Fruit fly (Drosophila melanogaster): ENCODE results near the gene Sema1a.

Gene Sema1a

DNA sequence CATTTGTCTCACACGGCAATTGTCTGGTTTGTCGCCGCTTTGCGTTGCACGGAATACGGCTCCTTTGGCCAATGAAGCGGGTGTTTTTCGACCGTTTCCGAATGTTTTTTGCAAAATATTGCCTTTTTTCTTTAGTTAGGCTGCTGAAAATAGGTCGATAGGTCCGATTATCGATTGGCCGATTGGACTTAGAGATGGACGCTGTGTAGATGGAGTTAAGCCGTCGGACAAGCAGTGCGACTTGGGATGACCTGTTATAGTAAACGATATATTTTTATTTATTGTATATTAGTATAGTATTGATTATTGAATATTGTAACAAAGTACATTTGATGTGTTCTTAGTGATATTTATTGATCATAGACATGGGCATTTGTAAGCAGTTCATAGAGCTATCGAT, 13.6 kb upstream of the Sema1a start, which contains the start of the genes lmgA and lmgB (continued):
- TF ChIP-seq salm (tag; optimal IDR thresholded peaks at IDR 0.05) (no peak), danr (GFP tag; IDR thresholded peaks at IDR 0.05) (no peak), Hr51 (GFP tag; optimal IDR thresholded peaks at IDR 0.05) (no peak), CG16779 (GFP tag; IDR thresholded peaks at IDR 0.05) (0 out of 2 replicates have a peak, but pooled peaks have one; percentile 19)

DNA sequence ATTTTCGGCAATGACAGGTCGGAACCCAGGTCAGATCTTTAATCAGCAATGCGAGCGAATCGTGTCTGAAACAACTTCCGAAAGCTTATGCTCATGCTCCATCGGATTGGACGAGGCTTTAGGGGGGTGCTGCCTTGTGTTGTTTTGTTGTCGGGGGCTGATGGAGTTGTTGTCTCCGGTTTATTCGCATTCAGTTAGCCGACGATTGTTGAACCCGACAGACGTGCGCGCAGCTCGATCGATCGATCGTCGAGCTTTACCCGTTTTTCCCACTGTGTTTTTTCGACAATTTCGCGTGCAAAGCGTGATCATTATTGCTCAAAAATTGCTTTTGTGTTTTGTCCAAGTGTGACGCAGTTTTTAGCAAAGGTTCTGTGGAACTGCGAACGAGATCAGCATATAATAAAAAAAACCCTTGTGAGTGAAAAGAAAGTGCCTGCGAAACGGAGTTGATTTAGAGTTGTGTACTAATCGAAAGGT, 13.0 kb upstream of the Sema1a start, which contains the start of gene CG17834:
Gene CG17834 (plus strand): TSS at position 191 of the 480 bp plus-strand sequence.
- 0 out of 2 replicates have a peak, but pooled peaks have one; percentile 12 for TF ChIP-seq Oaz (GFP tag; IDR thresholded peaks at IDR 0.05)
- TF ChIP-seq CG10209 (GFP tag; optimal IDR thresholded peaks at IDR 0.05): no peak
- peak; percentile 43; the same call in 1 of the 2 replicates for TF ChIP-seq NFAT (GFP tag; IDR thresholded peaks at IDR 0.05)
- no peak for TF ChIP-seq Blimp-1 (GFP tag; optimal IDR thresholded peaks at IDR 0.05)
- TF ChIP-seq CG34224 (GFP tag; IDR thresholded peaks at IDR 0.05; ENCODE audit: partially characterized antibody): no peak; the same call in 2 of the 3 replicates
- TF ChIP-seq sens (GFP tag): peak; percentile 64
- 0 out of 2 replicates have a peak, but pooled peaks have one; percentile 26 for TF ChIP-seq vvl (GFP tag; IDR thresholded peaks at IDR 0.05)
- peak; percentile 77 for TF ChIP-seq crol (GFP tag; IDR thresholded peaks at IDR 0.05)
- TF ChIP-seq sug (tag; optimal IDR thresholded peaks at IDR 0.05): peak; percentile 68
- peak; percentile 59 for TF ChIP-seq CG12769 (tag; optimal IDR thresholded peaks at IDR 0.05)
- TF ChIP-seq Stat92E (GFP tag; optimal IDR thresholded peaks at IDR 0.05): no peak
- 0 out of 2 replicates have a peak, but pooled peaks have one; percentile 37 for TF ChIP-seq bowl (GFP tag; IDR thresholded peaks at IDR 0.05)
- TF ChIP-seq CG2199 (GFP tag; IDR thresholded peaks at IDR 0.05): peak; percentile 58; the same call in 1 of the 3 replicates
- 0 out of 2 replicates have a peak, but pooled peaks have one; percentile 7 for TF ChIP-seq bbx (GFP tag; IDR thresholded peaks at IDR 0.05; ENCODE audit: partially characterized antibody)
- TF ChIP-seq grn (GFP tag; optimal IDR thresholded peaks at IDR 0.05): peak; percentile 20
- TF ChIP-seq CG15514 (GFP tag; optimal IDR thresholded peaks at IDR 0.05): peak; percentile 7
- TF ChIP-seq Jarid2 (GFP tag; optimal IDR thresholded peaks at IDR 0.05): peak; percentile 88
- TF ChIP-seq chm (GFP tag; IDR thresholded peaks at IDR 0.05): peak; percentile 75
- no peak for TF ChIP-seq fd3F (GFP tag; optimal IDR thresholded peaks at IDR 0.05)
- TF ChIP-seq ranshi (GFP tag; IDR thresholded peaks at IDR 0.05): peak; percentile 12; the same call in 1 of the 2 replicates
- TF ChIP-seq stc (GFP tag; IDR thresholded peaks at IDR 0.05): peak; percentile 25; the same call in 1 of the 2 replicates
- peak; percentile 71 for TF ChIP-seq lab (GFP tag; optimal IDR thresholded peaks at IDR 0.05)
- TF ChIP-seq CG12942 (GFP tag; optimal IDR thresholded peaks at IDR 0.05): no peak
- TF ChIP-seq Adf1 (GFP tag; IDR thresholded peaks at IDR 0.05): peak; percentile 22; the same call in 1 of the 2 replicates
- TF ChIP-seq ara (GFP tag; IDR thresholded peaks at IDR 0.05): peak; percentile 13; the same call in 1 of the 2 replicates
- peak; percentile 52 for TF ChIP-seq Rfx (GFP tag; IDR thresholded peaks at IDR 0.05)
- peak; percentile 82 for TF ChIP-seq rib (GFP tag; IDR thresholded peaks at IDR 0.05)
- TF ChIP-seq mirr (GFP tag; optimal IDR thresholded peaks at IDR 0.05): peak; percentile 80
- no peak for TF ChIP-seq CG2712 (tag; optimal IDR thresholded peaks at IDR 0.05)
- peak; percentile 30; the same call in 1 of the 3 replicates for TF ChIP-seq CG11695 (GFP tag; IDR thresholded peaks at IDR 0.05)
- TF ChIP-seq Bgb (GFP tag; IDR thresholded peaks at IDR 0.05; ENCODE audit: partially characterized antibody): peak; percentile 48; the same call in 1 of the 2 replicates
- TF ChIP-seq Drgx (GFP tag; IDR thresholded peaks at IDR 0.05): 0 out of 2 replicates have a peak, but pooled peaks have one; percentile 18
- TF ChIP-seq caup (GFP tag; optimal IDR thresholded peaks at IDR 0.05; ENCODE audit: severe bottlenecking): peak; percentile 40
- peak; percentile 67 for TF ChIP-seq cwo (GFP tag; optimal IDR thresholded peaks at IDR 0.05)
- no peak for TF ChIP-seq CG8290 (GFP tag; optimal IDR thresholded peaks at IDR 0.05)
- peak in 1 of 2 experiments; percentile 65 for TF ChIP-seq CG8290 (tag; optimal IDR thresholded peaks at IDR 0.05)
- TF ChIP-seq tna (GFP tag; IDR thresholded peaks at IDR 0.05; ENCODE audit: partially characterized antibody): no peak
- peak; percentile 27 for TF ChIP-seq MTF-1 (GFP tag; optimal IDR thresholded peaks at IDR 0.05; ENCODE audit: borderline replicate concordance)
- peak; percentile 30 for TF ChIP-seq CG13296 (GFP tag; optimal IDR thresholded peaks at IDR 0.05)
- TF ChIP-seq Eip74EF (GFP tag; optimal IDR thresholded peaks at IDR 0.05): peak in 1 of 2 experiments; percentile 33
- TF ChIP-seq CG2202 (tag; optimal IDR thresholded peaks at IDR 0.05): no peak
- peak; percentile 11 for TF ChIP-seq Fer3 (tag; optimal IDR thresholded peaks at IDR 0.05)

All from whole organism, embryonic.